Fruit fly (Drosophila melanogaster): Measurements from ENCODE around the gene Cht5.

Cht5 gene

dm6 chr3R:13796071-13796470 lies 28.7 kb downstream of the Cht5 start:
- no peak for TF ChIP-seq cic (GFP tag; optimal IDR thresholded peaks at IDR 0.05)
- no peak for TF ChIP-seq toe (GFP tag; optimal IDR thresholded peaks at IDR 0.05)
- TF ChIP-seq CG1620 (GFP tag; optimal IDR thresholded peaks at IDR 0.05): no peak
- no peak for TF ChIP-seq CG14711 (tag; optimal IDR thresholded peaks at IDR 0.05)

dm6 chr3R:13796607-13797246 lies 29.4 kb downstream of the Cht5 start:
- TF ChIP-seq ovo (GFP tag; optimal IDR thresholded peaks at IDR 0.05) (no peak), tj (GFP tag; optimal IDR thresholded peaks at IDR 0.05) (peak; percentile 42)

dm6 chr3R:13797269-13797677 lies 29.9 kb downstream of the Cht5 start:
- TF ChIP-seq CG5204 (GFP tag; optimal IDR thresholded peaks at IDR 0.05) (no peak), tj (GFP tag; optimal IDR thresholded peaks at IDR 0.05) (no peak), bab1 (GFP tag; optimal IDR thresholded peaks at IDR 0.05) (no peak), Clk (GFP tag; optimal IDR thresholded peaks at IDR 0.05) (no peak), CG11617 (GFP tag; optimal IDR thresholded peaks at IDR 0.05) (no peak), CG12768 (GFP tag; optimal IDR thresholded peaks at IDR 0.05) (no peak), pad (GFP tag; optimal IDR thresholded peaks at IDR 0.05) (no peak), kay (GFP tag; ENCODE audit: borderline replicate concordance) (no peak), cnc (optimal IDR thresholded peaks at IDR 0.05) (no peak)

- TF ChIP-seq bab1 (GFP tag; optimal IDR thresholded peaks at IDR 0.05): no peak
- TF ChIP-seq pad (GFP tag; optimal IDR thresholded peaks at IDR 0.05): no peak
- TF ChIP-seq cnc (optimal IDR thresholded peaks at IDR 0.05): no peak
- no peak for TF ChIP-seq ovo (GFP tag; optimal IDR thresholded peaks at IDR 0.05)
- no peak for TF ChIP-seq CG12768 (GFP tag; optimal IDR thresholded peaks at IDR 0.05)
- no peak for TF ChIP-seq Clk (GFP tag; optimal IDR thresholded peaks at IDR 0.05)
- TF ChIP-seq CG11617 (GFP tag; optimal IDR thresholded peaks at IDR 0.05): no peak
- TF ChIP-seq Hr96 (GFP tag; optimal IDR thresholded peaks at IDR 0.05): no peak
- no peak for TF ChIP-seq kay (GFP tag; ENCODE audit: borderline replicate concordance)
- no peak for TF ChIP-seq tj (GFP tag; optimal IDR thresholded peaks at IDR 0.05)
- TF ChIP-seq toe (GFP tag; optimal IDR thresholded peaks at IDR 0.05): no peak
- no peak for TF ChIP-seq CG14711 (tag; optimal IDR thresholded peaks at IDR 0.05)
- no peak for TF ChIP-seq CG33017 (tag; optimal IDR thresholded peaks at IDR 0.05)
- no peak for TF ChIP-seq CG7045 (GFP tag; optimal IDR thresholded peaks at IDR 0.05)
- no peak for TF ChIP-seq CG1620 (GFP tag; optimal IDR thresholded peaks at IDR 0.05)
- no peak for TF ChIP-seq CG5204 (GFP tag; optimal IDR thresholded peaks at IDR 0.05)
Observed at dm6 chr3R:13797823-13798446, 30.6 kb downstream of the Cht5 start.

- TF ChIP-seq CG33017 (tag; optimal IDR thresholded peaks at IDR 0.05) (peak; percentile 53), CG7101 (tag; optimal IDR thresholded peaks at IDR 0.05) (peak; percentile 8), CG12768 (GFP tag; optimal IDR thresholded peaks at IDR 0.05) (no peak), CG5204 (GFP tag; optimal IDR thresholded peaks at IDR 0.05) (no peak)
Observed at dm6 chr3R:13799567-13800429, 32.4 kb downstream of the Cht5 start.

dm6 chr3R:13800430-13800848 lies 33.1 kb downstream of the Cht5 start:
- TF ChIP-seq Hr96 (GFP tag; optimal IDR thresholded peaks at IDR 0.05) (peak; percentile 37), CG5204 (GFP tag; optimal IDR thresholded peaks at IDR 0.05) (peak; percentile 83), Crg-1 (GFP tag; optimal IDR thresholded peaks at IDR 0.05) (peak; percentile 16), CG7101 (tag; optimal IDR thresholded peaks at IDR 0.05) (peak; percentile 81), pad (GFP tag; optimal IDR thresholded peaks at IDR 0.05) (peak; percentile 67), Mnt (GFP tag; optimal IDR thresholded peaks at IDR 0.05) (no peak), bab1 (GFP tag; optimal IDR thresholded peaks at IDR 0.05) (no peak), kay (GFP tag; ENCODE audit: borderline replicate concordance) (peak; percentile 59), CG11617 (GFP tag; optimal IDR thresholded peaks at IDR 0.05) (peak; percentile 76), CG33017 (tag; optimal IDR thresholded peaks at IDR 0.05) (peak; percentile 90), CG1620 (GFP tag; optimal IDR thresholded peaks at IDR 0.05) (no peak), cic (GFP tag; optimal IDR thresholded peaks at IDR 0.05) (peak; percentile 56), CG14711 (tag; optimal IDR thresholded peaks at IDR 0.05) (peak; percentile 60), cnc (optimal IDR thresholded peaks at IDR 0.05) (no peak), ovo (GFP tag; optimal IDR thresholded peaks at IDR 0.05) (no peak), Clk (GFP tag; optimal IDR thresholded peaks at IDR 0.05) (peak; percentile 83), toe (GFP tag; optimal IDR thresholded peaks at IDR 0.05) (peak; percentile 75), CG7045 (GFP tag; optimal IDR thresholded peaks at IDR 0.05) (peak; percentile 96), tj (GFP tag; optimal IDR thresholded peaks at IDR 0.05) (peak; percentile 45), CG12768 (GFP tag; optimal IDR thresholded peaks at IDR 0.05) (peak; percentile 96)
